Fruit fly (Drosophila melanogaster): Measurements from ENCODE around the gene Argk2.

The Argk2 gene

dm6 chr3L:9057429-9058088 lies 10.3 kb downstream of the Argk2 start (continued):
- TF ChIP-seq CG17612 (GFP tag; IDR thresholded peaks at IDR 0.05) (peak; percentile 66), Trl (optimal IDR thresholded peaks at IDR 0.05) (no peak), Trl (GFP tag; optimal IDR thresholded peaks at IDR 0.05) (peak; percentile 17), Taf1 (GFP tag; IDR thresholded peaks at IDR 0.05) (peak; percentile 90), kah (GFP tag; optimal IDR thresholded peaks at IDR 0.05) (peak; percentile 69), zfh1 (GFP tag; IDR thresholded peaks at IDR 0.05) (peak; percentile 86), Ravus (GFP tag; IDR thresholded peaks at IDR 0.05) (peak; percentile 78), scrt (GFP tag; optimal IDR thresholded peaks at IDR 0.05) (peak; percentile 91), CG14441 (GFP tag; IDR thresholded peaks at IDR 0.05) (peak; percentile 79), CG12236 (GFP tag; optimal IDR thresholded peaks at IDR 0.05) (no peak), tup (GFP tag; optimal IDR thresholded peaks at IDR 0.05) (peak; percentile 46), Spps (tag; optimal IDR thresholded peaks at IDR 0.05) (peak; percentile 67), CG8290 (GFP tag; optimal IDR thresholded peaks at IDR 0.05) (peak; percentile 57), CG8290 (tag; optimal IDR thresholded peaks at IDR 0.05) (peak in 1 of 2 experiments; percentile 36), CG4360 (GFP tag; IDR thresholded peaks at IDR 0.05) (peak; percentile 51), wor (GFP tag; IDR thresholded peaks at IDR 0.05) (peak; percentile 93), Vsx1 (GFP tag; optimal IDR thresholded peaks at IDR 0.05) (peak; percentile 66), CG16863 (GFP tag; optimal IDR thresholded peaks at IDR 0.05) (peak; percentile 57), CG8388 (GFP tag; optimal IDR thresholded peaks at IDR 0.05) (peak; percentile 90), Atf6 (GFP tag; IDR thresholded peaks at IDR 0.05) (peak; percentile 93), Dad (GFP tag; optimal IDR thresholded peaks at IDR 0.05) (peak; percentile 56), dan (GFP tag; IDR thresholded peaks at IDR 0.05) (no peak), Chrac-16 (GFP tag; optimal IDR thresholded peaks at IDR 0.05) (peak; percentile 81), Antp (GFP tag; optimal IDR thresholded peaks at IDR 0.05) (peak; percentile 34), pfk (GFP tag; optimal IDR thresholded peaks at IDR 0.05) (peak; percentile 2), CG9932 (GFP tag; IDR thresholded peaks at IDR 0.05) (peak; percentile 94), bigmax (GFP tag; optimal IDR thresholded peaks at IDR 0.05) (no peak), bowl (GFP tag; IDR thresholded peaks at IDR 0.05) (no peak), CG13424 (tag; optimal IDR thresholded peaks at IDR 0.05) (peak; percentile 94), CG5245 (GFP tag; optimal IDR thresholded peaks at IDR 0.05) (peak; percentile 83), CG2678 (tag; optimal IDR thresholded peaks at IDR 0.05) (peak; percentile 96), B-H1 (GFP tag; IDR thresholded peaks at IDR 0.05) (peak; percentile 78), Fer3 (tag; optimal IDR thresholded peaks at IDR 0.05) (peak; percentile 90), MBD-R2 (GFP tag; IDR thresholded peaks at IDR 0.05) (peak; percentile 85; the same call in 1 of the 2 replicates), ase (GFP tag; IDR thresholded peaks at IDR 0.05) (peak; percentile 76; the same call in 1 of the 3 replicates), CG32532 (GFP tag; IDR thresholded peaks at IDR 0.05) (peak; percentile 96), NK7.1 (GFP tag; optimal IDR thresholded peaks at IDR 0.05) (no peak), Gsc (GFP tag; IDR thresholded peaks at IDR 0.05) (peak; percentile 73), pros (GFP tag; optimal IDR thresholded peaks at IDR 0.05) (peak; percentile 11), CG8359 (GFP tag; optimal IDR thresholded peaks at IDR 0.05; ENCODE audit: borderline replicate concordance) (peak; percentile 59), eve (GFP tag; optimal IDR thresholded peaks at IDR 0.05) (peak in 1 of 2 experiments; percentile 92), CG3838 (GFP tag; optimal IDR thresholded peaks at IDR 0.05) (peak; percentile 52), Dbx (GFP tag; IDR thresholded peaks at IDR 0.05) (peak; percentile 96), wdn (GFP tag; IDR thresholded peaks at IDR 0.05) (peak; percentile 85), CG9817 (tag; optimal IDR thresholded peaks at IDR 0.05) (peak; percentile 89), Ets97D (GFP tag; optimal IDR thresholded peaks at IDR 0.05) (peak; percentile 3), Camta (GFP tag; optimal IDR thresholded peaks at IDR 0.05) (peak; percentile 53), CG4707 (GFP tag; optimal IDR thresholded peaks at IDR 0.05) (peak; percentile 75), CG30431 (GFP tag; optimal IDR thresholded peaks at IDR 0.05) (peak; percentile 69), CG8281 (tag; optimal IDR thresholded peaks at IDR 0.05) (peak; percentile 71), ewg (GFP tag; optimal IDR thresholded peaks at IDR 0.05) (peak; percentile 81)
